Fruit fly (Drosophila melanogaster) whole organism, larva: Measurements from ENCODE around the gene tmod.

Experiments
- noc ChIP-seq: fragments of 200-800 bp; sonication (Bioruptor generic); optimal IDR thresholded peaks from 3 replicates; lab custom pipeline; 2019; ENCODE audit warnings: missing biosample characterization, mild to moderate bottlenecking, missing genetic modification characterization, moderate library complexity

The tmod gene

DNA sequence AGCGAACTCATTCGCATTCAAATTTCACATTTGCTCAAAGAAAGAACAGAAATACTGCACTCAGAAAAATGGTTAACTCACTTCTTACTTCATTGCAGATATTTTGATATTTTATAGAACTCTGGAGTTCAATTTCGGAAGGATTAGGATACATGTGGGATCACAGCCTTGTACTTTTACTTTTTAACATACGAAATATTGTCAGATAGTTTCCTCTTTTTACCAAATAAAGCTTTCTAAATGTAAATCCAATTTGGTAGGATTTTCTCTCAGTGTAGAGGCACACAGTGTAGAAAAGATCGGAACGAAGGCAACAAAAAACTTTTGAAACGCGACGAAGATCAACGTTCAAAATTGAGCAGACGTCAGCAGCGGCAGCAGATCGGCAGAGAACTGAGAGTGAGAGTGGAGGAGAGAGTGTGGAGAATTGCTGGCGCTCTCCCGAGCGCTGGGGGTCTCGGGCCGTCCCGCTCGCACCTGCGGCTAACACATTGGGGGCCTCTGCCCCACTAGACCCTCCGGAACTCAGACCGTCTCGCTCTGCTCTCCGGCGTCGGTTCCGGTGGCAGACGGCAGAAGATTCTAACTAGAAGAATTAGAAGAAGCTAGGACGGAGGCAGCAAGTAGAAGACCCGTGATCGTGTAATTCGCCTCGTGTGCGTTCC, at the start of gene tmod:
TSS of gene tmod (plus strand) at position 619 of the 665 bp plus-strand sequence.
- no peak for TF ChIP-seq noc (tag; lab: Kevin White, UChicago)

DNA sequence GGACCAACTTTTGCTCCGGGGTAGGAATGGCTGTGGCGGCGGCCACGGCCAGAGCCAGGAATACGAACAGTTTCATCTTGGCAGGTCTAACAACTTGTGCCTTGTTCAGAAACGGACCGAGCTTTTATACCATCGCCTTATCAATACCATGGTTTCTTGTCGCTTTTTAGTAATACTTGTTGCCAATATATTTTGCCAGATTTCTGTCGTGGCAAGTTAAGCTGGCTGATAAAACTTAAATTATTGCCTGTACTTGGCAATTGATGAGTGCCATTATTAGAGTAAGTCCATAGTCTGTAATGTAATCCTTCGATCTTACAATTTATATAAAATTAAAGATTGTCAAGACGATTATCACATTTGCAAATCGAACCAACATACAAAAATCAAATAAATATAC, 44.6 kb upstream of the tmod start, which contains the start of gene Jon99Fii:
TSS of gene Jon99Fii (minus strand) at position 101 of the 400 bp plus-strand sequence.
- no peak for TF ChIP-seq noc (tag; lab: Kevin White, UChicago)

dm6 chr3R:30488663-30489062, 43.7 kb upstream of the tmod start, which contains the start of gene Jon99Fi:
Gene Jon99Fi (plus strand): TSS chr3R:30488963.
- TF ChIP-seq noc (tag; lab: Kevin White, UChicago), result peak; percentile 47

- peak; percentile 11 for TF ChIP-seq noc (tag; lab: Kevin White, UChicago)
Measured at dm6 chr3R:30489797-30490196, 42.6 kb upstream of the tmod start, which contains the start of gene PH4alphaSG2. Gene PH4alphaSG2 (plus strand): TSS chr3R:30490074.

DNA sequence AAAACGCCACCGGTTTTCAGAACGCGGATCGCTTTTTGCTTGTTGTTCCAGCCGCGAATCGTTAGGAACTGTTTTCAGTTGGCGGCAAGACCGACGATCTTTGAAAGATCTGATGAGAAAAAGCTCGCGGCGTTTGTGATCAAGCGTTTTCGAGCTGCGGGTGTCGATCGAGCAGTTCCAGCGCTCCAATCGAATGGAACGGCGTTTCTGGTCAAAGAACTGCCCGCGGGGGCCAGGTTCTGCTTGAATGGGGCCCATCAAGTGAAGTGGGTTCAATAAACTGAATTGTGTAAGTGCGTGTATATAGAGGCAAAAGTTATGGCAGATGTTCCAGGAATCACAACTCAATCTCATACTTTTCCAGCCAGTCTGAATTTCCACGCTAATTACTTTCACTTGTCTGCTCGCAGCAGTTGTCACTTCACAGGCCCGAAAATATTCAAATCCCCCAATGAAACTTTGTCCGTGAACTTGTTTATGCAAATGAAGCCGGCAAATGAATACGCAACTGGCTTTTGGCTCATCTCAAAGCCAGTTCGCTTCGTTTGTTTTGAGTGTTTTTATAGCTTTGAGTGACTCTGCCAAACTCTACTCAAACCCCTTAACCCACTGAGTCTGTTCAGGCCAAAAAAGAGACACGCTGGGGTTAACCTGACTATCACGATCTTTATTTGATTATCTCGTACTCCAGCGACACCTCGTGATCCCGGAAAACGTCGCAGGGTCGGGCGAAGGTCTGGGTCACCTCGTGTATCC, 36.1 kb upstream of the tmod start, which contains the start of gene PH4alphaMP:
TSS of gene PH4alphaMP (minus strand) at position 51 of the 756 bp plus-strand sequence.
- no peak for TF ChIP-seq noc (tag; lab: Kevin White, UChicago)

dm6 chr3R:30500226-30500625, 32.2 kb upstream of the tmod start, which contains the start of gene PH4alphaNE1:
Gene PH4alphaNE1 (minus strand): TSS chr3R:30500326.
- no peak for TF ChIP-seq noc (tag; lab: Kevin White, UChicago)

- TF ChIP-seq noc (tag; lab: Kevin White, UChicago), result peak; percentile 36
Measured at dm6 chr3R:30501174-30501573, 31.2 kb upstream of the tmod start.

- TF ChIP-seq noc (tag; lab: Kevin White, UChicago), result no peak
Measured at dm6 chr3R:30503406-30503805, 29.0 kb upstream of the tmod start, which contains the start of gene CG31371. Gene CG31371 (minus strand): TSS chr3R:30503506.

DNA sequence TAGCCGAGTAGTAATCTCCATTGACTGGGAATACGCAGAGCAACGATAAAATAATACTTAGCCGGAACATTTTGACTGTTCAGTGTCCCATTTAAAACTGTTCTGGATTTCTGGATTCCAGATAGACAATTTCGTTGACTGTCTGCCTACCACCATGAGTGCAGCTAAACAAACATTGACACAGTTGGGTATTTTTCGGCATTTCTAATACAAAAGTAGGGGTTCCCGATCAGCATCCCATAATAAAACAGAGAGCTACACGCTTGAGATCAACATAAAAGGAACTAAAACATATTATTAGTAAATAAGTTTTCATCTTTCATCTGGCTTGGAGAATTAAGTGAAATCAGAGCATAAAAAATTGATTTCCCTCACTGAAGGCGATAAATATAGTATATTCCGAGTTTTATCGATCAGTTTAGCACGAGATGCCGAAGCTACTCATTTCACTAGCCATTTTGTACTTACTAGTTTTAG, 26.8 kb upstream of the tmod start, which contains the start of the genes PH4alphaSG1 and CG15539:
TSS of gene PH4alphaSG1 (minus strand) at position 101 of the 477 bp plus-strand sequence.
TSS of gene CG15539 (plus strand) at position 427 of the 477 bp plus-strand sequence.
- no peak for TF ChIP-seq noc (tag; lab: Kevin White, UChicago)

DNA sequence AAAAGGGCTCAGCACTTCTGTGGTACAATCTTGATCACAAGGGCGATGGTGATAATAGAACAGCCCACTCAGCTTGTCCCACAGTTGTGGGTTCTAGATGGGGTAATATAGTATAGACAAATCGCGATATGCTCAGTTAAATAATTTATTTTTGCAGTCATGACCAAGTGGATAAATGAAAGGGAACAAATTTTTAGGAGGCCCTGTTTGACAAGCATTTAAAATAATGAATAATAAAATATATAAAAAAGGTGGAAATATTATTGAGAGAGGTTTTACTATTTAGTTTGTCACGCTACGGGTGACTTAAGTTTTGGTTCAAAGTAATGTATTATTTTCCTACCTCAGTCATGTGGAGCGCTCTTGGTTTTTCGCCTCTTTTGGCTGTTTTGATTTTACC, 24.7 kb upstream of the tmod start, which contains the start of gene CG34041:
TSS of gene CG34041 (plus strand) at position 301 of the 400 bp plus-strand sequence.
- no peak for TF ChIP-seq noc (tag; lab: Kevin White, UChicago)

dm6 chr3R:30512114-30512513, 20.3 kb upstream of the tmod start, which contains the start of gene PH4alphaNE2:
Gene PH4alphaNE2 (minus strand): TSS chr3R:30512214.
- no peak for TF ChIP-seq noc (tag; lab: Kevin White, UChicago)

dm6 chr3R:30514255-30514827, 18.1 kb upstream of the tmod start, which contains the start of the genes CG31524 and CG9698:
Gene CG31524 (minus strand): TSS chr3R:30514355.
Gene CG9698 (plus strand): TSS chr3R:30514777.
- TF ChIP-seq noc (tag; lab: Kevin White, UChicago), result no peak

DNA sequence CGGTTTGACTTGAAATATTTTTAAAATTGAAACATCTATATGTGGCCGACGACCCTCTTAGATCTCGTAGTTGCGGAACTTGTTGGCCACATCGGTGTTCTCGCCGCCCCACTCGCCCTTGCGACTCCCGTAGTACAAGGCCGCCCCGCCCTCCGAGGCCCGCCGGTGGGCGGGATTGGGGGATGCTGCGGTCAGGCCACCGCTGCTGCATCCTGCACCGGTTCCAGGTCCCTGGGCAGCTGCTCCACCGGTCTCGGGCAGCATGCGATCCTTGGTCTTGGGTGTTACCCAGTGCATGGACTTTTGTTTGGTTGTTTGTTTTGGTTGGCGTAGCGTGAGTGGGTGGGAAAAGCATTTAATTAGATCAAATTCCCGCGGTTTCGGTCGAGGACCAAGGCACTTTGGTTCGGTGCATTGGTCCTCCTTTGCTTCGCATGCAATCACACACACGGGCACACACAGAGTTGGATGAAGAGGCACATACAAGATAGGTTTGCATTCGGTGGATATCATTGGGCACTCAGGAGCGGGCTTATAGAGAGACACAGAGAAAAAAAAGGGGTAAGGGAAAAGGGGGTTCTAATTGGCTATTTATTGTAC, 14.0 kb upstream of the tmod start:
- no peak for TF ChIP-seq noc (tag; lab: Kevin White, UChicago)

- TF ChIP-seq noc (tag; lab: Kevin White, UChicago), result no peak
Measured at dm6 chr3R:30525629-30526028, 6.8 kb upstream of the tmod start.
